Fruit fly (Drosophila melanogaster) whole organism, embryonic: ENCODE measurements around the gene PK2-R2.

Experiments used
- CG12071 ChIP-seq: fragments of 200-800 bp; sonication (Bioruptor generic); optimal IDR thresholded peaks from 3 replicates; lab custom pipeline; 2018; ENCODE audit warnings: missing biosample characterization, mild to moderate bottlenecking, missing genetic modification characterization
- CG12155 ChIP-seq: fragments of 200-800 bp; sonication (Bioruptor generic); optimal IDR thresholded peaks from 3 replicates; lab custom pipeline; 2016; ENCODE audit warnings: missing biosample characterization, missing genetic modification characterization
- HLH4C ChIP-seq: fragments of 200-800 bp; sonication (Bioruptor generic); IDR thresholded peaks from 3 replicates; pipeline ENCODE4 v1.3.6; 2022; ENCODE audit warnings: missing biosample characterization, missing genetic modification characterization; ENCODE audit not compliant: partially characterized antibody
- Lhr ChIP-seq: fragments of 200-800 bp; sonication (Bioruptor generic); optimal IDR thresholded peaks from 3 replicates; lab custom pipeline; 2017; ENCODE audit warnings: mild to moderate bottlenecking, missing biosample characterization, missing genetic modification reagents, missing genetic modification characterization
- her ChIP-seq: fragments of 200-800 bp; sonication (Bioruptor generic); optimal IDR thresholded peaks from 2 replicates; lab custom pipeline; 2016; ENCODE audit warnings: missing biosample characterization, missing genetic modification characterization

DNA sequence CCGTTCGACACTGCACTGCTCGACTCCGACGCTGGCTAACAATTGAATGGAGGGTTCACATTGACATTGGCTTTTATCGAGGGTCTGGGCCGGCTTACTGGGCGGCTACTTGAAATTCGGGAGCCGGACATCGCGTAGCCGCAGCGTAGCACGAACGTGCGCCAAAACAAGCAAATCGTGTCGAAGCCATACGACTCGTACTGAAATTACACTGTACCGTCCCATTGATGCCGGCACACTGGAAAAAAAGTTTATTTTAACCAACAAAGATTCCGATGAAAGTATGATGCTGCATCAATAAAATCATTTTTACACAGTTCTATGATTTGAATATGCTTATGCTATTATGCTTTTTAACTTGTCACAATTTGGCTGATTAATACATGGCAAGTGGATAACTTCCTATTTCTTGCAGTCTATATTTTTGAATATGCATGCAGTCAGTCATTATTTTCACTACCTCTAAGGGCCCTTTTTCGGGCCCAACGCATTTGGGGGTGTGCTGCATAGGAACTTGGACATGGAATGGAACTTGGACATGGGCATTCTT, 45.1 kb downstream of the PK2-R2 start, which contains the start of gene apn:
- no peak for TF ChIP-seq CG12155
- no peak for TF ChIP-seq HLH4C (GFP tag; lab: Robert Waterston, UW)
- no peak for TF ChIP-seq Lhr (GFP tag; lab: Kevin White, UChicago)
- TF ChIP-seq her (GFP tag; lab: Kevin White, UChicago) = no peak
- no peak for TF ChIP-seq CG12071
